Worm (Caenorhabditis elegans): ENCODE data around the gene vha-9.

vha-9 gene

DNA sequence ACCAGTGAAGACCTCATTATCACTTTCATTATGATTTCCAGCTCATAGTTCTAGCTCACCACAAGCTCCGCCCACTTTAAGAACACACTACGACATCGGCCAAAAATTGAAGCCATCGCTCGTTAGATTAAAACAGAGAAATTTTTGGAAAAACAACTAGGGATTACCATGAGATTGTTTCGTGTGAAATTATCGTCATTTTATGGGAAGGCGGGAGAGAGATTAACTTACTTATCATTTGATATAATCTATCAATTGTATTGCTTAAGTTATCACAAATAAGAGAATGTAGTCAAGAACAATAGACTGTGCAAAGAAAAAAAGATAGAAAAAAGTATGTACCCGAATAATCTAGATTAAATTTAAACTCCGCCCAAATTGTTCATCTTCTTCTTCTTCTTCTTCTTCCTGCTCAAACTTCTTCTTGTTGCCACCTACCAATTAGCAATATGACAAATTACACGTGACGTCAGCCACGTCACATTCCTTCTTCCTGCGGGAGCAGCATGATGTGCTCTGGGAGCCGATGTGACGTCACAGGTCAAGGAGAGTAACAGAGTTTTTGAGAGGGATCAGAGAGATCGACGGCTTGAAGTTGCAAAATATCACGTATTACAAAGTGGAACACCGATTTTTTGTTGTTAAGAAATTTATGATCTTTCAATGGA lies 3.3 kb downstream of the vha-9 start, which contains the start of gene nep-26:
TSS of gene nep-26 (minus strand) at position 51 of the 668 bp plus-strand sequence.
- peak; percentile 93 for TF ChIP-seq crh-2 (tag; optimal IDR thresholded peaks at IDR 0.05)
- TF ChIP-seq sem-4 (tag; optimal IDR thresholded peaks at IDR 0.05), result peak; percentile 14
- no peak for TF ChIP-seq nhr-25 (tag; optimal IDR thresholded peaks at IDR 0.05)
- TF ChIP-seq lin-13 (GFP tag; optimal IDR thresholded peaks at IDR 0.05), result peak; percentile 24
- peak; percentile 83 for TF ChIP-seq ztf-4 (tag; optimal IDR thresholded peaks at IDR 0.05)
- peak; percentile 70 for TF ChIP-seq F13H6.1 (tag; optimal IDR thresholded peaks at IDR 0.05)
- TF ChIP-seq nhr-129 (tag; optimal IDR thresholded peaks at IDR 0.05), result peak; percentile 70
- TF ChIP-seq lsy-2 (tag; optimal IDR thresholded peaks at IDR 0.05), result peak in 1 of 2 experiments; percentile 66
- peak; percentile 62 for TF ChIP-seq mab-5 (tag; optimal IDR thresholded peaks at IDR 0.05)
- peak; percentile 70 for TF ChIP-seq sma-9 (GFP tag; optimal IDR thresholded peaks at IDR 0.05)
- TF ChIP-seq sma-9 (tag; optimal IDR thresholded peaks at IDR 0.05), result no peak
- TF ChIP-seq nhr-12 (tag; optimal IDR thresholded peaks at IDR 0.05), result no peak
- TF ChIP-seq C34F6.9 (tag; optimal IDR thresholded peaks at IDR 0.05), result peak; percentile 68
- TF ChIP-seq unc-62 (GFP tag; optimal IDR thresholded peaks at IDR 0.05), result no peak

DNA sequence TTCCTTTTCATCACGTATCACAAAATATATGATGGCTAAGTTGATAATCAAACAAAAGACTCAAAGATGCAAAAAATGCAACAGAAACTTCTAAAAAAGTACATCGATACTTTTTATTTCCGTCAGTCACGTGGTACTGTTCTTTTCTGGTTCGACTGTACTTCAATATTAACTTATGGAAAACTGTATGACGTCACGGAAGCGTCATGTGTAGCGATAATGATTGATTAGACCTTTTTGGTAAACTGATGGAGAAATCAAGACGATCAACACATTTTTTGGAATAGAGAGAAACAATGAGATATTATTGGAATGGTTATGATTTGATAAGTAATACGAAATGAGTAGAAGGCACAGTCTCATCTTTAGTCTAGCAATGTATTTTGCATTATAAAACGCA lies 9.3 kb downstream of the vha-9 start:
- TF ChIP-seq blmp-1 (tag; optimal IDR thresholded peaks at IDR 0.05; ENCODE audit: insufficient read depth), result peak; percentile 73
- no peak for TF ChIP-seq nhr-23 (tag; optimal IDR thresholded peaks at IDR 0.05)
- TF ChIP-seq C34F6.9 (tag; optimal IDR thresholded peaks at IDR 0.05), result no peak
- TF ChIP-seq sma-9 (GFP tag; optimal IDR thresholded peaks at IDR 0.05), result peak; percentile 88
- TF ChIP-seq sma-9 (tag; optimal IDR thresholded peaks at IDR 0.05), result no peak
- TF ChIP-seq sma-3 (GFP tag; optimal IDR thresholded peaks at IDR 0.05), result peak; percentile 83
- peak; percentile 67 for TF ChIP-seq nhr-21 (tag; optimal IDR thresholded peaks at IDR 0.05)
- TF ChIP-seq sem-4 (tag; optimal IDR thresholded peaks at IDR 0.05), result no peak
- peak; percentile 20 for TF ChIP-seq egl-27 (tag; optimal IDR thresholded peaks at IDR 0.05)
- TF ChIP-seq F13H6.1 (tag; optimal IDR thresholded peaks at IDR 0.05), result no peak
- TF ChIP-seq nhr-12 (tag; optimal IDR thresholded peaks at IDR 0.05), result no peak
- no peak for TF ChIP-seq lin-11 (tag; optimal IDR thresholded peaks at IDR 0.05)
- TF ChIP-seq R02D3.7 (tag; optimal IDR thresholded peaks at IDR 0.05), result no peak
- TF ChIP-seq ceh-82 (tag; optimal IDR thresholded peaks at IDR 0.05), result no peak
- TF ChIP-seq peb-1 (tag; optimal IDR thresholded peaks at IDR 0.05), result no peak
- peak; percentile 27 for TF ChIP-seq fos-1 (tag; optimal IDR thresholded peaks at IDR 0.05)
- no peak for TF ChIP-seq unc-39 (tag; optimal IDR thresholded peaks at IDR 0.05)
- no peak for TF ChIP-seq unc-62 (GFP tag; optimal IDR thresholded peaks at IDR 0.05)
- no peak for TF ChIP-seq ZK546.5 (tag; optimal IDR thresholded peaks at IDR 0.05)
- TF ChIP-seq mbf-1 (tag; optimal IDR thresholded peaks at IDR 0.05), result no peak

DNA sequence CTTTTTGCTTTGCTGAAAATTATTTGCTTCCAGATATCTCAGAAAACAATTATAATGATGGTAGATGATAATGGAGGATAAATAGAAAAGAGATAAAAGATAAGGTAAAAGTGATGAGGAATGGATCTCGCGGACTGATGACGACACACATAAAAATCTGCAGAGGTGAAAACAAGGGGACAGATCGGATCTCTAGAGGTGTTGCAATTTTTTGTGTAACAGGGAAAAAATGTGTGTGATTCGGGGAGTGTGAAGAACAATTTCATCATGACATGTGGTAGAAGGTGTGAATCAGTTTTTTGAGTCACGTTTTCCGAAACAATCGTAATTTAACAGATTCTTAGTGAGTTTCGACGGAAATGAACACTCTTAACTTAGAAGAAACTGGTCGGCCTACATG lies 14.6 kb downstream of the vha-9 start:
- TF ChIP-seq sem-4 (tag; optimal IDR thresholded peaks at IDR 0.05), result no peak
- peak; percentile 79 for TF ChIP-seq nhr-129 (tag; optimal IDR thresholded peaks at IDR 0.05)
- peak; percentile 16 for TF ChIP-seq F13H6.1 (tag; optimal IDR thresholded peaks at IDR 0.05)
- peak; percentile 22 for TF ChIP-seq fos-1 (tag; optimal IDR thresholded peaks at IDR 0.05)
- no peak for TF ChIP-seq lin-39 (tag; optimal IDR thresholded peaks at IDR 0.05)
- TF ChIP-seq nhr-21 (tag; optimal IDR thresholded peaks at IDR 0.05), result peak; percentile 16
- peak in 1 of 2 experiments; percentile 32 for TF ChIP-seq lsy-2 (tag; optimal IDR thresholded peaks at IDR 0.05)

DNA sequence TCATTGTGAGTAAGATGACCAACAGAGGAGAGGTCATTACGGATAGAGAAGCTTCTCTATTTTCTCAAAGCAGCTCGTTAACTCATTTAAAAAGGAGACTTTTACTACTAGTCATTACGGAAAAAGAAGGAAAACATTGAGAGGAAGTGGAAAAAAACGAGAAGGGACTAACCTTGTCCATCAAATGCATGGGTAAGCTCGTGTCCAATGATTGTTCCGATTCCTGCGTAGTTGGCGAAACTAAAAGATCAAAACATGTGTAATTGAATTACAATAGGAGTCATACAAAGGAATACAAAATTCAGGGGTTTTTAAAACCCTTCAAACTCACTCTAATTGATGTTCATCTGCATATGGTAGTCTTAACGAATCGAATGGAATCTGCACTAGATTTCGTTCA lies 18.5 kb downstream of the vha-9 start:
- TF ChIP-seq mbf-1 (tag; optimal IDR thresholded peaks at IDR 0.05) (no peak), lin-13 (GFP tag; optimal IDR thresholded peaks at IDR 0.05) (no peak), nhr-23 (tag; optimal IDR thresholded peaks at IDR 0.05) (no peak), lsy-2 (tag; optimal IDR thresholded peaks at IDR 0.05) (peak in 1 of 2 experiments; percentile 3), F13H6.1 (tag; optimal IDR thresholded peaks at IDR 0.05) (no peak), Y55F3AM.14 (GFP tag; optimal IDR thresholded peaks at IDR 0.05) (no peak), nhr-10 (tag; optimal IDR thresholded peaks at IDR 0.05) (no peak), lin-11 (tag; optimal IDR thresholded peaks at IDR 0.05) (no peak)

DNA sequence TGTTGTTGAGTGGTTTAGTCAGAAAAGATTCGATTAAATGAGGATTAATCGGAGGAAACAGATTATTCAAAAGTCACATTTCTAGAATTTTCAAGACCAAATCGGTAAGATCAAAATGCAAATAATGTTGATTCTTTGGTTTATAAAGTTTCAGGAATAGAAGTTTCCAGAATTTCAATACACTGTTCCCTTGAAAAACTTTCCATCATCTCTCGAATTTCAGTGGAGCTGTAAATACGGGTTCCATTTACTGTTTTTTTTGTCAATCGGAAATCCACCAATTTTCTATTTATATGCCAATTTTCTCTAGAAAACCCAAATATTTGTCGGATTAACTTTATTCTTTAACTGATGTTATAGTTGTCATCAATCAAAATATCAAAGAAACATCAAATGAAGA lies 20.4 kb downstream of the vha-9 start:
- no peak for TF ChIP-seq zag-1 (tag; optimal IDR thresholded peaks at IDR 0.05)
- TF ChIP-seq alr-1 (tag; optimal IDR thresholded peaks at IDR 0.05), result no peak
- TF ChIP-seq ceh-82 (tag; optimal IDR thresholded peaks at IDR 0.05), result no peak
- no peak for TF ChIP-seq nhr-12 (tag; optimal IDR thresholded peaks at IDR 0.05)
- TF ChIP-seq ztf-1 (GFP tag; conservative IDR thresholded peaks at IDR 0.05), result no peak
- TF ChIP-seq mdl-1 (tag; optimal IDR thresholded peaks at IDR 0.05), result no peak
- no peak for TF ChIP-seq unc-55 (GFP tag; optimal IDR thresholded peaks at IDR 0.05)
- TF ChIP-seq ama-1 (optimal IDR thresholded peaks at IDR 0.05), result no peak
- no peak for TF ChIP-seq mab-5 (tag; optimal IDR thresholded peaks at IDR 0.05)
- TF ChIP-seq skn-1 (tag; optimal IDR thresholded peaks at IDR 0.05), result no peak
- TF ChIP-seq R02D3.7 (tag; optimal IDR thresholded peaks at IDR 0.05), result no peak
- no peak for TF ChIP-seq mbf-1 (tag; optimal IDR thresholded peaks at IDR 0.05)
- TF ChIP-seq dmd-4 (tag; optimal IDR thresholded peaks at IDR 0.05), result no peak

Data from whole organism, L2 larva.